Worm (Caenorhabditis elegans): ENCODE measurements around the gene W03G11.2.

ce11 chrX:12106004-12106403 is 2.4 kb downstream of the W03G11.2 start:
- TF ChIP-seq snpc-4 (GFP tag; optimal IDR thresholded peaks at IDR 0.05) (no peak), snpc-4 (tag; optimal IDR thresholded peaks at IDR 0.05) (peak in 2 of 4 experiments; percentile 75 to 87), T07F8.4 (tag; optimal IDR thresholded peaks at IDR 0.05) (peak; percentile 87), pbrm-1 (GFP tag; IDR thresholded peaks at IDR 0.05) (peak; percentile 90)

Measured in whole organism, young adult.